Fruit fly (Drosophila melanogaster) whole organism, prepupa: ENCODE measurements around the gene tld.
A peak's percentile ranks its signal among the peaks of the same experiment; 100 is the strongest.

ENCODE experiments used
- Blimp-1 ChIP-seq: fragments of 200-800 bp; sonication (Bioruptor generic); optimal IDR thresholded peaks from 3 replicates; lab custom pipeline; 2017; ENCODE audit warnings: missing biosample characterization, missing genetic modification characterization, mild to moderate bottlenecking, moderate library complexity, missing genetic modification reagents
- CG10631 ChIP-seq: fragments of 200-800 bp; sonication (Bioruptor generic); optimal IDR thresholded peaks from 2 replicates; lab custom pipeline; 2016; ENCODE audit warnings: missing biosample characterization, missing genetic modification characterization
- CG10669 ChIP-seq: fragments of 200-800 bp; sonication (Bioruptor generic); optimal IDR thresholded peaks from 3 replicates; lab custom pipeline; 2018; ENCODE audit warnings: missing biosample characterization, mild to moderate bottlenecking, missing genetic modification characterization, moderate library complexity
- CG11294 ChIP-seq: fragments of 200-800 bp; sonication (Bioruptor generic); IDR thresholded peaks from 2 replicates; pipeline ENCODE4 v1.3.6; 2022; ENCODE audit warnings: missing biosample characterization, missing genetic modification characterization
- CG11762 ChIP-seq: fragments of 200-800 bp; sonication (Bioruptor generic); optimal IDR thresholded peaks from 3 replicates; lab custom pipeline; 2016; ENCODE audit warnings: missing biosample characterization, missing genetic modification characterization; ENCODE audit not compliant: insufficient read depth
- CG11902 ChIP-seq: fragments of 200-800 bp; sonication (Bioruptor generic); optimal IDR thresholded peaks from 3 replicates; lab custom pipeline; 2016; ENCODE audit warnings: missing biosample characterization, missing genetic modification characterization
- CG15336 ChIP-seq: fragments of 200-800 bp; sonication (Bioruptor generic); IDR thresholded peaks from 2 replicates; pipeline ENCODE4 v1.3.6; 2022; ENCODE audit warnings: missing biosample characterization, missing genetic modification characterization
- CG1621 ChIP-seq: fragments of 200-800 bp; sonication (Bioruptor generic); optimal IDR thresholded peaks from 3 replicates; lab custom pipeline; 2018; ENCODE audit warnings: missing biosample characterization, mild to moderate bottlenecking, missing genetic modification characterization
- CG16779 ChIP-seq: fragments of 200-800 bp; sonication (Bioruptor generic); optimal IDR thresholded peaks from 3 replicates; lab custom pipeline; 2017; ENCODE audit warnings: missing biosample characterization, mild to moderate bottlenecking, missing genetic modification characterization
- CG31627 ChIP-seq: fragments of 200-800 bp; sonication (Bioruptor generic); optimal IDR thresholded peaks from 3 replicates; lab custom pipeline; 2016; ENCODE audit warnings: missing biosample characterization, missing genetic modification characterization
- CG32006 ChIP-seq: fragments of 200-800 bp; sonication (Bioruptor generic); optimal IDR thresholded peaks from 3 replicates; lab custom pipeline; 2017; ENCODE audit warnings: missing biosample characterization, mild to moderate bottlenecking, missing genetic modification characterization
- CG34406 ChIP-seq: fragments of 200-800 bp; sonication (Bioruptor generic); optimal IDR thresholded peaks from 3 replicates; lab custom pipeline; 2016; ENCODE audit warnings: missing biosample characterization, missing genetic modification characterization
- CG3919 ChIP-seq: fragments of 200-800 bp; sonication (Bioruptor generic); optimal IDR thresholded peaks from 3 replicates; lab custom pipeline; 2016; ENCODE audit warnings: missing biosample characterization, missing genetic modification characterization
- CG4318 ChIP-seq: fragments of 200-800 bp; sonication (Bioruptor generic); optimal IDR thresholded peaks from 3 replicates; lab custom pipeline; 2017; ENCODE audit warnings: missing biosample characterization, mild to moderate bottlenecking, missing genetic modification characterization
- CG6163 ChIP-seq: fragments of 200-800 bp; sonication (Bioruptor generic); IDR thresholded peaks from 3 replicates; pipeline ENCODE4 v1.3.6; 2022; ENCODE audit warnings: missing biosample characterization, missing genetic modification characterization
- CG6276 ChIP-seq: fragments of 200-800 bp; sonication (Bioruptor generic); optimal IDR thresholded peaks from 2 replicates; lab custom pipeline; 2017; ENCODE audit warnings: missing biosample characterization, mild to moderate bottlenecking, missing genetic modification characterization
- CG6792 ChIP-seq: fragments of 200-800 bp; sonication (Bioruptor generic); optimal IDR thresholded peaks from 3 replicates; lab custom pipeline; 2016; ENCODE audit warnings: missing biosample characterization, missing genetic modification characterization
- CG6808 ChIP-seq: fragments of 200-800 bp; sonication (Bioruptor generic); optimal IDR thresholded peaks from 3 replicates; lab custom pipeline; 2017; ENCODE audit warnings: missing biosample characterization, missing genetic modification characterization, mild to moderate bottlenecking, moderate library complexity, missing genetic modification reagents
- CG6854 ChIP-seq: fragments of 200-800 bp; sonication (Bioruptor generic); optimal IDR thresholded peaks from 2 replicates; lab custom pipeline; 2017; ENCODE audit warnings: missing biosample characterization, mild to moderate bottlenecking, missing genetic modification characterization
- CG8119 ChIP-seq: fragments of 200-800 bp; sonication (Bioruptor generic); IDR thresholded peaks from 3 replicates; pipeline ENCODE4 v1.3.6; 2022; ENCODE audit warnings: missing biosample characterization, missing genetic modification characterization
- CG8319 ChIP-seq: fragments of 200-800 bp; sonication (Bioruptor generic); optimal IDR thresholded peaks from 3 replicates; lab custom pipeline; 2016; ENCODE audit warnings: missing biosample characterization, missing genetic modification characterization
- CG8632 ChIP-seq: fragments of 200-800 bp; sonication (Bioruptor generic); optimal IDR thresholded peaks from 3 replicates; lab custom pipeline; 2016; ENCODE audit warnings: missing biosample characterization, missing genetic modification characterization
- CG9139 ChIP-seq: fragments of 200-800 bp; sonication (Bioruptor generic); optimal IDR thresholded peaks from 3 replicates; lab custom pipeline; 2017; ENCODE audit warnings: missing biosample characterization, mild to moderate bottlenecking, missing genetic modification characterization
- Eip75B ChIP-seq: fragments of 200-800 bp; sonication (Bioruptor generic); optimal IDR thresholded peaks from 3 replicates; lab custom pipeline; 2016; ENCODE audit warnings: missing biosample characterization, missing genetic modification characterization
- Eip78C ChIP-seq: fragments of 200-800 bp; sonication (Bioruptor generic); peaks from one replicate; lab custom pipeline; 2016; ENCODE audit warnings: missing biosample characterization, missing genetic modification characterization
- Eip93F ChIP-seq: fragments of 200-800 bp; sonication (Bioruptor generic); optimal IDR thresholded peaks from 2 replicates; lab custom pipeline; 2016; ENCODE audit warnings: missing biosample characterization, mild to moderate bottlenecking, missing genetic modification characterization
- Ets21C ChIP-seq: fragments of 200-800 bp; sonication (Bioruptor generic); optimal IDR thresholded peaks from 3 replicates; lab custom pipeline; 2016; ENCODE audit warnings: missing biosample characterization, missing genetic modification characterization
- Gug ChIP-seq: fragments of 200-800 bp; sonication (Bioruptor generic); IDR thresholded peaks from 2 replicates; pipeline ENCODE4 v1.3.6; 2022; ENCODE audit warnings: missing biosample characterization, missing genetic modification characterization
- Hr38 ChIP-seq: sonication (Bioruptor generic); optimal IDR thresholded peaks from 2 replicates; lab custom pipeline; 2016; ENCODE audit warnings: missing biosample characterization, missing genetic modification characterization
- Hr39 ChIP-seq: fragments of 200-800 bp; sonication (Bioruptor generic); optimal IDR thresholded peaks from 2 replicates; lab custom pipeline; 2016; ENCODE audit warnings: missing biosample characterization, missing genetic modification characterization
- Met ChIP-seq: fragments of 200-800 bp; sonication (Bioruptor generic); optimal IDR thresholded peaks from 3 replicates; lab custom pipeline; 2016; ENCODE audit warnings: missing biosample characterization, missing genetic modification characterization
- OdsH ChIP-seq: fragments of 200-800 bp; sonication (Bioruptor generic); optimal IDR thresholded peaks from 3 replicates; lab custom pipeline; 2016; ENCODE audit warnings: missing biosample characterization, missing genetic modification characterization
- Smox ChIP-seq: fragments of 200-800 bp; sonication (Bioruptor generic); optimal IDR thresholded peaks from 3 replicates; lab custom pipeline; 2016; ENCODE audit warnings: missing biosample characterization, missing genetic modification characterization
- Sox102F ChIP-seq: fragments of 200-800 bp; sonication (Bioruptor generic); optimal IDR thresholded peaks from 2 replicates; lab custom pipeline; 2016; ENCODE audit warnings: missing biosample characterization, mild to moderate bottlenecking, missing genetic modification characterization
- Sox14 ChIP-seq: fragments of 200-800 bp; sonication (Bioruptor generic); optimal IDR thresholded peaks from 3 replicates; lab custom pipeline; 2016; ENCODE audit warnings: missing biosample characterization, missing genetic modification characterization
- Sox15 ChIP-seq: fragments of 200-800 bp; sonication (Bioruptor generic); optimal IDR thresholded peaks from 3 replicates; lab custom pipeline; 2016; ENCODE audit warnings: missing biosample characterization, missing genetic modification characterization
- achi ChIP-seq: fragments of 200-800 bp; sonication (Bioruptor generic); optimal IDR thresholded peaks from 3 replicates; lab custom pipeline; 2016; ENCODE audit warnings: missing biosample characterization, missing genetic modification characterization
- acj6 ChIP-seq: fragments of 200-800 bp; sonication (Bioruptor generic); optimal IDR thresholded peaks from 3 replicates; lab custom pipeline; 2016; ENCODE audit warnings: missing biosample characterization, missing genetic modification characterization
- cyc ChIP-seq: fragments of 200-800 bp; sonication (Bioruptor generic); optimal IDR thresholded peaks from 3 replicates; lab custom pipeline; 2016; ENCODE audit warnings: missing biosample characterization, missing genetic modification characterization
- dsx ChIP-seq: fragments of 200-800 bp; optimal IDR thresholded peaks from 3 replicates; lab custom pipeline; 2019; ENCODE audit warnings: missing biosample characterization, mild to moderate bottlenecking, missing genetic modification characterization, moderate library complexity; ENCODE audit not compliant: poor library complexity, severe bottlenecking
- eg ChIP-seq: fragments of 200-800 bp; sonication (Bioruptor generic); IDR thresholded peaks from 3 replicates; pipeline ENCODE4 v1.3.6; 2022; ENCODE audit warnings: missing biosample characterization, missing genetic modification characterization
- esn ChIP-seq: fragments of 200-800 bp; sonication (Bioruptor generic); optimal IDR thresholded peaks from 2 replicates; lab custom pipeline; 2016; ENCODE audit warnings: missing biosample characterization, mild to moderate bottlenecking, missing genetic modification characterization, moderate library complexity
- fd59A ChIP-seq: fragments of 200-800 bp; sonication (Bioruptor generic); optimal IDR thresholded peaks from 2 replicates; lab custom pipeline; 2017; ENCODE audit warnings: missing biosample characterization, mild to moderate bottlenecking, missing genetic modification characterization, missing genetic modification reagents
- fd85E ChIP-seq: fragments of 200-800 bp; sonication (Bioruptor generic); optimal IDR thresholded peaks from 3 replicates; lab custom pipeline; 2016; ENCODE audit warnings: missing biosample characterization, missing genetic modification characterization
- fkh ChIP-seq: fragments of 200-800 bp; sonication (Bioruptor generic); optimal IDR thresholded peaks from 3 replicates; lab custom pipeline; 2017; ENCODE audit warnings: missing biosample characterization, mild to moderate bottlenecking, missing genetic modification characterization, moderate library complexity
- pdm3 ChIP-seq: fragments of 200-800 bp; sonication (Bioruptor generic); optimal IDR thresholded peaks from 3 replicates; lab custom pipeline; 2016; ENCODE audit warnings: missing biosample characterization, missing genetic modification characterization
- ss ChIP-seq, 2 experiments: fragments of 200-800 bp; sonication (Bioruptor generic); optimal IDR thresholded peaks; 2 replicates in 1 of 2; 3 replicates in 1 of 2; lab custom pipeline; 2017 to 2018; ENCODE audit warnings: mild to moderate bottlenecking in 2 of 2, missing biosample characterization in 2 of 2, missing genetic modification characterization in 2 of 2, moderate library complexity in 1 of 2
- svp ChIP-seq: fragments of 200-800 bp; sonication (Bioruptor generic); peaks from one replicate; lab custom pipeline; 2016; ENCODE audit warnings: missing biosample characterization, missing genetic modification characterization
- vri ChIP-seq: fragments of 200-800 bp; sonication (Bioruptor generic); optimal IDR thresholded peaks from 3 replicates; lab custom pipeline; 2016; ENCODE audit warnings: missing biosample characterization, mild to moderate bottlenecking, missing genetic modification characterization

Gene tld

dm6 chr3R:24778218-24778739, 28.7 kb downstream of the tld start:
- TF ChIP-seq CG10669 (GFP tag; lab: Kevin White, UChicago) (no peak), eg (GFP tag; lab: Robert Waterston, UW) (peak; percentile 7; the same call in 1 of the 3 replicates), esn (no peak), svp (GFP tag; lab: Kevin White, UChicago) (peak; percentile 67), Met (no peak), Eip78C (GFP tag; lab: Kevin White, UChicago) (peak; percentile 35), Hr39 (no peak), CG6163 (no peak), Smox (GFP tag; lab: Kevin White, UChicago) (no peak)

dm6 chr3R:24787042-24787565, 37.6 kb downstream of the tld start, which contains the start of gene CG5805:
Gene CG5805, minus strand, starts transcription at chr3R:24787421.
- TF ChIP-seq cyc (peak; percentile 66), ss (GFP tag; optimal IDR thresholded peaks at IDR 0.05; lab: Kevin White, UChicago) (peak in 1 of 2 experiments; percentile 29), OdsH (GFP tag; lab: Kevin White, UChicago) (peak; percentile 73), Hr38 (no peak), Smox (GFP tag; lab: Kevin White, UChicago) (peak; percentile 74), CG8319 (GFP tag; lab: Kevin White, UChicago) (peak; percentile 62), Sox15 (GFP tag; lab: Kevin White, UChicago) (peak; percentile 52), fd59A (GFP tag; lab: Kevin White, UChicago) (peak; percentile 14), CG3919 (GFP tag; lab: Kevin White, UChicago) (peak; percentile 78), CG10669 (GFP tag; lab: Kevin White, UChicago) (peak; percentile 61), CG4318 (GFP tag; lab: Kevin White, UChicago) (no peak), fd85E (GFP tag; lab: Kevin White, UChicago) (no peak), CG8632 (GFP tag; lab: Kevin White, UChicago) (peak; percentile 23), CG10631 (GFP tag; lab: Kevin White, UChicago) (no peak), Eip93F (GFP tag; lab: Kevin White, UChicago) (no peak), CG9139 (GFP tag; lab: Kevin White, UChicago) (no peak), Blimp-1 (peak; percentile 43), CG6854 (GFP tag; lab: Kevin White, UChicago) (no peak), CG15336 (no peak), Gug (GFP tag; lab: Robert Waterston, UW) (no peak), acj6 (GFP tag; lab: Kevin White, UChicago) (peak; percentile 58), CG11762 (GFP tag; lab: Kevin White, UChicago) (peak; percentile 39), CG34406 (GFP tag; lab: Kevin White, UChicago) (peak; percentile 66), esn (peak; percentile 78), CG6808 (GFP tag; lab: Kevin White, UChicago) (peak; percentile 15), Sox14 (GFP tag; lab: Kevin White, UChicago) (peak; percentile 59), CG32006 (GFP tag; lab: Kevin White, UChicago) (peak; percentile 16), dsx (GFP tag; lab: Kevin White, UChicago) (no peak), CG11294 (GFP tag; lab: Robert Waterston, UW) (no peak), CG6276 (GFP tag; lab: Kevin White, UChicago) (no peak), fkh (GFP tag; lab: Kevin White, UChicago) (no peak), CG11902 (GFP tag; lab: Kevin White, UChicago) (peak; percentile 54), CG6792 (GFP tag; lab: Kevin White, UChicago) (peak; percentile 31), Met (peak; percentile 77), svp (GFP tag; lab: Kevin White, UChicago) (peak; percentile 80), vri (GFP tag; lab: Kevin White, UChicago) (peak; percentile 98), Sox102F (GFP tag; lab: Kevin White, UChicago) (peak; percentile 31), CG1621 (tag; lab: Kevin White, UChicago) (peak; percentile 55), CG8119 (GFP tag; lab: Robert Waterston, UW) (no peak), Hr39 (peak; percentile 72), Eip75B (GFP tag; lab: Kevin White, UChicago) (peak; percentile 36), CG31627 (GFP tag; lab: Kevin White, UChicago) (peak; percentile 65), Ets21C (GFP tag; lab: Kevin White, UChicago) (peak; percentile 45), CG16779 (tag; lab: Kevin White, UChicago) (no peak), pdm3 (GFP tag; lab: Kevin White, UChicago) (peak; percentile 64), achi (GFP tag; lab: Kevin White, UChicago) (peak; percentile 70)
